Worm (Caenorhabditis elegans) whole organism, L2 larva: ENCODE measurements around the gene F53C3.1.

Source experiments
- F13H6.1 ChIP-seq: sonication (generic microtip); optimal IDR thresholded peaks from 2 replicates; lab custom pipeline; 2016; ENCODE audit warnings: missing genetic modification characterization, missing compliant biosample characterization
- R02D3.7 ChIP-seq: fragments of 150-350 bp; optimal IDR thresholded peaks from 2 replicates; lab custom pipeline; 2014; ENCODE audit warnings: missing biosample characterization, missing genetic modification characterization
- ZK546.5 ChIP-seq: sonication (generic microtip); optimal IDR thresholded peaks from 2 replicates; lab custom pipeline; 2017; ENCODE audit warnings: missing biosample characterization, missing genetic modification characterization
- alr-1 ChIP-seq: fragments of 150-350 bp; optimal IDR thresholded peaks from 2 replicates; lab custom pipeline; 2014; ENCODE audit warnings: missing biosample characterization, missing genetic modification characterization
- ama-1 ChIP-seq: fragments of 150-350 bp; optimal IDR thresholded peaks from 2 replicates; lab custom pipeline; 2018; ENCODE audit warnings: inconsistent platforms
- ceh-16 ChIP-seq: fragments of 150-350 bp; optimal IDR thresholded peaks from 2 replicates; lab custom pipeline; 2014; ENCODE audit warnings: missing biosample characterization, missing genetic modification characterization
- ceh-82 ChIP-seq: fragments of 150-350 bp; optimal IDR thresholded peaks from 2 replicates; lab custom pipeline; 2014; ENCODE audit warnings: missing biosample characterization, missing genetic modification characterization
- crh-2 ChIP-seq: sonication (generic microtip); optimal IDR thresholded peaks from 2 replicates; lab custom pipeline; 2017; ENCODE audit warnings: missing biosample characterization, missing genetic modification characterization
- dmd-4 ChIP-seq: sonication (generic microtip); optimal IDR thresholded peaks from 2 replicates; lab custom pipeline; 2017; ENCODE audit warnings: missing biosample characterization, missing genetic modification characterization
- egl-27 ChIP-seq: sonication (generic microtip); optimal IDR thresholded peaks from 3 replicates; lab custom pipeline; 2017; ENCODE audit warnings: missing biosample characterization, missing genetic modification reagents, missing genetic modification characterization
- elt-1 ChIP-seq: fragments of 150-350 bp; optimal IDR thresholded peaks from 2 replicates; lab custom pipeline; 2014; ENCODE audit warnings: missing biosample characterization, missing genetic modification characterization
- fos-1 ChIP-seq: fragments of 150-350 bp; optimal IDR thresholded peaks from 2 replicates; lab custom pipeline; 2014; ENCODE audit warnings: missing biosample characterization, missing genetic modification characterization
- gmeb-1 ChIP-seq: fragments of 150-350 bp; optimal IDR thresholded peaks from 2 replicates; lab custom pipeline; 2014; ENCODE audit warnings: missing biosample characterization, missing genetic modification characterization
- lin-11 ChIP-seq: fragments of 150-350 bp; sonication (generic microtip); optimal IDR thresholded peaks from 2 replicates; lab custom pipeline; 2014; ENCODE audit warnings: missing biosample characterization, missing genetic modification characterization, inconsistent platforms, mixed read lengths
- lin-13 ChIP-seq: fragments of 150-350 bp; optimal IDR thresholded peaks from 2 replicates; lab custom pipeline; 2014; ENCODE audit warnings: missing biosample characterization, missing genetic modification reagents, missing genetic modification characterization
- lin-39 ChIP-seq: fragments of 150-350 bp; optimal IDR thresholded peaks from 2 replicates; lab custom pipeline; 2014; ENCODE audit warnings: missing biosample characterization, missing genetic modification reagents, missing genetic modification characterization
- lsy-2 ChIP-seq, 2 experiments: fragments of 150-350 bp in 1 of 2; sonication (generic microtip) in 1 of 2; optimal IDR thresholded peaks; 2 replicates each; lab custom pipeline; 2014 to 2017; ENCODE audit warnings: missing biosample characterization in 2 of 2, missing genetic modification characterization in 2 of 2
- mab-5 ChIP-seq: fragments of 150-350 bp; optimal IDR thresholded peaks from 2 replicates; lab custom pipeline; 2014; ENCODE audit warnings: missing biosample characterization, missing genetic modification characterization
- mbf-1 ChIP-seq: sonication (generic microtip); optimal IDR thresholded peaks from 2 replicates; lab custom pipeline; 2017; ENCODE audit warnings: missing biosample characterization, missing genetic modification characterization
- mdl-1 ChIP-seq, 2 experiments: fragments of 150-350 bp in 1 of 2; sonication (generic microtip) in 1 of 2; optimal IDR thresholded peaks; 2 replicates each; lab custom pipeline; 2017; ENCODE audit warnings: missing biosample characterization in 2 of 2, missing genetic modification characterization in 2 of 2
- nhr-10 ChIP-seq: sonication (generic microtip); optimal IDR thresholded peaks from 2 replicates; lab custom pipeline; 2017; ENCODE audit warnings: missing biosample characterization, missing genetic modification characterization
- nhr-11 ChIP-seq: fragments of 150-350 bp; optimal IDR thresholded peaks from 2 replicates; lab custom pipeline; 2014; ENCODE audit warnings: missing biosample characterization, missing genetic modification characterization
- nhr-12 ChIP-seq: fragments of 150-350 bp; optimal IDR thresholded peaks from 2 replicates; lab custom pipeline; 2014; ENCODE audit warnings: missing biosample characterization, missing genetic modification characterization
- nhr-129 ChIP-seq: fragments of 150-350 bp; optimal IDR thresholded peaks from 2 replicates; lab custom pipeline; 2014; ENCODE audit warnings: missing biosample characterization, missing genetic modification characterization
- nhr-21 ChIP-seq: fragments of 150-350 bp; optimal IDR thresholded peaks from 2 replicates; lab custom pipeline; 2014; ENCODE audit warnings: missing biosample characterization, missing genetic modification characterization
- nhr-23 ChIP-seq: fragments of 150-350 bp; optimal IDR thresholded peaks from 2 replicates; lab custom pipeline; 2014; ENCODE audit warnings: missing biosample characterization, missing genetic modification reagents, missing genetic modification characterization
- nhr-237 ChIP-seq: fragments of 150-350 bp; optimal IDR thresholded peaks from 2 replicates; lab custom pipeline; 2014; ENCODE audit warnings: missing biosample characterization, missing genetic modification characterization
- nhr-25 ChIP-seq: fragments of 150-350 bp; sonication (generic microtip); optimal IDR thresholded peaks from 3 replicates; lab custom pipeline; 2014; ENCODE audit warnings: missing biosample characterization, missing genetic modification characterization
- nhr-6 ChIP-seq: fragments of 150-350 bp; optimal IDR thresholded peaks from 2 replicates; lab custom pipeline; 2014; ENCODE audit warnings: missing biosample characterization, missing genetic modification characterization
- nhr-77 ChIP-seq: fragments of 150-350 bp; optimal IDR thresholded peaks from 2 replicates; lab custom pipeline; 2014; ENCODE audit warnings: missing biosample characterization, missing genetic modification characterization
- peb-1 ChIP-seq: fragments of 150-350 bp; optimal IDR thresholded peaks from 2 replicates; lab custom pipeline; 2014; ENCODE audit warnings: missing biosample characterization, missing genetic modification characterization
- sem-4 ChIP-seq: fragments of 150-350 bp; optimal IDR thresholded peaks from 2 replicates; lab custom pipeline; 2014; ENCODE audit warnings: missing biosample characterization, missing genetic modification reagents, missing genetic modification characterization
- skn-1 ChIP-seq: sonication (generic microtip); optimal IDR thresholded peaks from 2 replicates; lab custom pipeline; 2017; ENCODE audit warnings: missing biosample characterization, missing genetic modification characterization
- sma-3 ChIP-seq: sonication (generic microtip); optimal IDR thresholded peaks from 2 replicates; lab custom pipeline; 2016; ENCODE audit warnings: missing genetic modification reagents, missing genetic modification characterization, missing compliant biosample characterization
- sma-9 ChIP-seq, 2 experiments: fragments of 150-350 bp in 1 of 2; sonication (generic microtip) in 1 of 2; optimal IDR thresholded peaks; 2 replicates each; lab custom pipeline; 2014 to 2016; ENCODE audit warnings: missing genetic modification characterization in 2 of 2, mild to moderate bottlenecking in 1 of 2, missing biosample characterization in 1 of 2, missing compliant biosample characterization in 1 of 2, missing genetic modification reagents in 1 of 2, moderate library complexity in 1 of 2
- snpc-4 ChIP-seq: fragments of 150-350 bp; optimal IDR thresholded peaks from 2 replicates; lab custom pipeline; 2014; ENCODE audit warnings: missing biosample characterization, missing genetic modification characterization
- unc-39 ChIP-seq: fragments of 150-350 bp; optimal IDR thresholded peaks from 2 replicates; lab custom pipeline; 2014; ENCODE audit warnings: missing biosample characterization, missing genetic modification characterization
- unc-55 ChIP-seq: fragments of 150-350 bp; sonication (generic microtip); optimal IDR thresholded peaks from 3 replicates; lab custom pipeline; 2014; ENCODE audit warnings: missing biosample characterization, missing genetic modification reagents, missing genetic modification characterization
- unc-62 ChIP-seq: fragments of 150-350 bp; optimal IDR thresholded peaks from 2 replicates; lab custom pipeline; 2014; ENCODE audit warnings: missing biosample characterization, missing genetic modification reagents, missing genetic modification characterization
- zag-1 ChIP-seq: fragments of 150-350 bp; optimal IDR thresholded peaks from 2 replicates; lab custom pipeline; 2014; ENCODE audit warnings: missing biosample characterization, missing genetic modification characterization
- ztf-1 ChIP-seq: fragments of 200-800 bp; sonication (Bioruptor generic); conservative IDR thresholded peaks from 2 replicates; pipeline ENCODE4 v1.3.6; 2022; ENCODE audit warnings: missing genetic modification characterization, missing compliant biosample characterization
- ztf-11 ChIP-seq: sonication (generic microtip); optimal IDR thresholded peaks from 2 replicates; lab custom pipeline; 2017; ENCODE audit warnings: missing biosample characterization, missing genetic modification characterization

F53C3.1 gene

DNA sequence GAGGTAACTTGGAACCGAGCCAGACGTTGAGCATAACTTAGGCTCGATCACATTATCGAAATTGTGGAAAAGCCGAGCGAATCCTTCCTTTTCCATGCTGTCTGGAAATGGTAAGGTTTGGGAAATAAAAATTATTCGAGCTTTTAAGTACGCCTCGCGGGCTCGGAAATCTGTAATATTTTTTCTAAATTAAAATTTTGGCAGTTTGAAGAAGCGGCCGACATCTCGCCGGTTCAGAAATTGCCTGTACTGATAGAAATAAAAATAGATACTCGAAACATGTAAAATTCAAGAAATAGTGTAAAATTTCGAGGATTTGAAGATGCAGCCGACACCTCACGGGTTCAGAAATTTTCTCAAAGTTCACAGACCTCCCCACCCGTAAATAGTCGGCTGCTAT, 1.1 kb upstream of the F53C3.1 start, which contains the start of gene bcmo-2:
Gene bcmo-2, minus strand, starts transcription at position 101 of the 400 bp plus-strand sequence.
- peak; percentile 29 for TF ChIP-seq snpc-4 (tag; lab: Kevin White, UChicago)
- no peak for TF ChIP-seq unc-62

DNA sequence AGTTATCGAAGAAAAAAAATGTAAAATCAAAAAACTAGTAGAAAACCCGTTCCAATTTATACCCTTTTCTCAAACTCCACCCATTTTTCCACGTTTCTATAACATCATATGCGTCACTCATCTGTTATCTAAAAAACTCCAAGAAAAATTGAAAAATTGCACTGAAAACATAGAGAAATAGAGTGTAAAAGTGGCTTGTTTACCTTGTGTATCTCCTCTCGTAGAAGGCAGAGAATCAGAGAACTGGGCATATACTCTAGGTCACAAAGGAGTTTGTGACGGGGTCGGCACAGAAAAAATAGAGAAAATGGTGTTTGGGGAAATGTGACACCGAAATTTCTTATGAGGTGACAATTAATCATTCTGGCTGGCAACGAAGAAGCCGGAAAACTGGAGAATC, 532 bp upstream of the F53C3.1 start:
- TF ChIP-seq crh-2 (peak; percentile 43), nhr-10 (no peak), mab-5 (tag; lab: Kevin White, UChicago) (no peak), sma-9 (GFP tag; optimal IDR thresholded peaks at IDR 0.05; lab: Kevin White, UChicago) (peak; percentile 68), sma-9 (tag; optimal IDR thresholded peaks at IDR 0.05; lab: Kevin White, UChicago) (no peak), mdl-1 (tag; optimal IDR thresholded peaks at IDR 0.05; lab: Kevin White, UChicago) (no peak), skn-1 (tag; lab: Kevin White, UChicago) (no peak), snpc-4 (tag; lab: Kevin White, UChicago) (no peak), F13H6.1 (tag; lab: Kevin White, UChicago) (peak; percentile 28), unc-39 (tag; lab: Kevin White, UChicago) (no peak), nhr-6 (tag; lab: Kevin White, UChicago) (no peak), lin-13 (GFP tag; lab: Kevin White, UChicago) (no peak), elt-1 (tag; lab: Kevin White, UChicago) (no peak), nhr-237 (tag; lab: Kevin White, UChicago) (no peak), lsy-2 (tag; optimal IDR thresholded peaks at IDR 0.05; lab: Kevin White, UChicago) (peak in 1 of 2 experiments; percentile 18), nhr-23 (no peak), fos-1 (peak; percentile 77), sem-4 (tag; lab: Kevin White, UChicago) (no peak), mbf-1 (no peak), ama-1 (lab: Kevin White, UChicago) (no peak), ztf-1 (GFP tag; lab: Robert Waterston, UW) (no peak), ceh-16 (tag; lab: Kevin White, UChicago) (no peak), nhr-12 (tag; lab: Kevin White, UChicago) (no peak), peb-1 (tag; lab: Kevin White, UChicago) (no peak), nhr-11 (tag; lab: Kevin White, UChicago) (no peak), R02D3.7 (tag; lab: Kevin White, UChicago) (no peak), egl-27 (tag; lab: Kevin White, UChicago) (no peak), ztf-11 (no peak), gmeb-1 (tag; lab: Kevin White, UChicago) (peak; percentile 42), nhr-77 (tag; lab: Kevin White, UChicago) (no peak), dmd-4 (tag; lab: Kevin White, UChicago) (no peak), nhr-21 (no peak), ceh-82 (tag; lab: Kevin White, UChicago) (no peak), unc-55 (no peak), nhr-25 (tag; lab: Kevin White, UChicago) (no peak), ZK546.5 (tag; lab: Kevin White, UChicago) (no peak), nhr-129 (tag; lab: Kevin White, UChicago) (peak; percentile 12), sma-3 (GFP tag; lab: Kevin White, UChicago) (no peak), alr-1 (tag; lab: Kevin White, UChicago) (no peak)
- TF ChIP-seq, all 48 proteins: peak for 7

DNA sequence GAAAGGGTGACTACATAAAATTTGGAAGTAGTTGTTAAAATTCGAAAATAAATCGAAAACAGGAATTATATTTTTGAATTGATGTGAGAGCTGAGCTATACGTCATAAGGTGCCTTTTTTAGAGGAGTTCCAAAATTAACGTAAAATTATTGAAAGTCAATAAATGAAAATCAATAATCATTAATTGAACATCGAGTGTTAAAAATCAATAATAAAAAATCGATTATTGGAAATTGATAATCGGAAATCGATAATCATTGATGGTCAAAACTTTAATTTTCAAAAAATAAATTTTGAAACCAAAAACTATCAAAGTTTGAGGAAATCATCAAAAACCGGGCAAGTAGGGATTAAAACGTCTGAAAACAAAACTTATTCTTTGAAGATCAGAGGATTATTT, 1.9 kb downstream of the F53C3.1 start:
- TF ChIP-seq skn-1 (tag; lab: Kevin White, UChicago): no peak
- TF ChIP-seq, all 48 proteins: peak for 0

ce11 chrII:3917985-3918633, 6.3 kb downstream of the F53C3.1 start:
- no peak for TF ChIP-seq unc-39 (tag; lab: Kevin White, UChicago)
- TF ChIP-seq nhr-12 (tag; lab: Kevin White, UChicago): no peak
- TF ChIP-seq lin-39: no peak
- no peak for TF ChIP-seq ceh-82 (tag; lab: Kevin White, UChicago)
- TF ChIP-seq dmd-4 (tag; lab: Kevin White, UChicago): no peak
- no peak for TF ChIP-seq sma-9 (GFP tag; optimal IDR thresholded peaks at IDR 0.05; lab: Kevin White, UChicago)
- TF ChIP-seq sma-9 (tag; optimal IDR thresholded peaks at IDR 0.05; lab: Kevin White, UChicago): no peak
- TF ChIP-seq nhr-6 (tag; lab: Kevin White, UChicago): no peak
- no peak for TF ChIP-seq lin-11 (tag; lab: Kevin White, UChicago)
- TF ChIP-seq skn-1 (tag; lab: Kevin White, UChicago): no peak
- no peak for TF ChIP-seq unc-55
- TF ChIP-seq ztf-11: no peak
- TF ChIP-seq ama-1 (lab: Kevin White, UChicago): no peak
- no peak for TF ChIP-seq mdl-1 (tag; optimal IDR thresholded peaks at IDR 0.05; lab: Kevin White, UChicago)
- no peak for TF ChIP-seq unc-62
- no peak for TF ChIP-seq alr-1 (tag; lab: Kevin White, UChicago)
- no peak for TF ChIP-seq lsy-2 (tag; optimal IDR thresholded peaks at IDR 0.05; lab: Kevin White, UChicago)
- TF ChIP-seq zag-1 (tag; lab: Kevin White, UChicago): no peak
